Fruit fly (Drosophila melanogaster): Measurements from ENCODE around the gene CG13711.

Gene CG13711

dm6 chr3L:4757583-4757982, at the start of gene CG13711:
CG13711 (plus strand) TSS chr3L:4757883.
- TF ChIP-seq psq (optimal IDR thresholded peaks at IDR 0.05) (no peak), Myc (optimal IDR thresholded peaks at IDR 0.05) (no peak), h (optimal IDR thresholded peaks at IDR 0.05) (no peak), insv (optimal IDR thresholded peaks at IDR 0.05) (no peak), ttk (optimal IDR thresholded peaks at IDR 0.05) (no peak), Sin3A (optimal IDR thresholded peaks at IDR 0.05) (no peak)

DNA sequence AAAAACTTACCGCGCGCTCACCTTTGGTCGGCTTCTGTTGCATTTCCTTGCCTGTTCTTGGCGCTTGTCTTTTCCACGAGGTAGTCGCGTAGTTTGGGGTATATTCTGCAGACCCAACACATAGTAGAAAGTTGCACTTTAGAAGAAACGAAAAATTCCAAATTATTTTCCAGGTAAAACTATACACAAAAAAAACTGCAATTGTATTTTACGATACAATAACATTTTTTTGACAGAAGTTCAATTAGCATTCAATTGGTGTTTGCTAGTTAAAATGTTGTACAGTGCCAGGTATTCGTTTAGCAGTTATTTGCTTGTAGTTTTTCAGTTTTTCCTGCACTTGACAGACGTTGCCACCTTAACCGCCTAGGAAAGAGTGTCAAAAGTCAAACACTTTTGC, 49.1 kb upstream of the CG13711 start:
- no peak for TF ChIP-seq psq (optimal IDR thresholded peaks at IDR 0.05)
- no peak for TF ChIP-seq insv (optimal IDR thresholded peaks at IDR 0.05)
- TF ChIP-seq h (optimal IDR thresholded peaks at IDR 0.05): no peak
- TF ChIP-seq Myc (optimal IDR thresholded peaks at IDR 0.05): no peak
- TF ChIP-seq ttk (optimal IDR thresholded peaks at IDR 0.05): no peak
- no peak for TF ChIP-seq Sin3A (optimal IDR thresholded peaks at IDR 0.05)

DNA sequence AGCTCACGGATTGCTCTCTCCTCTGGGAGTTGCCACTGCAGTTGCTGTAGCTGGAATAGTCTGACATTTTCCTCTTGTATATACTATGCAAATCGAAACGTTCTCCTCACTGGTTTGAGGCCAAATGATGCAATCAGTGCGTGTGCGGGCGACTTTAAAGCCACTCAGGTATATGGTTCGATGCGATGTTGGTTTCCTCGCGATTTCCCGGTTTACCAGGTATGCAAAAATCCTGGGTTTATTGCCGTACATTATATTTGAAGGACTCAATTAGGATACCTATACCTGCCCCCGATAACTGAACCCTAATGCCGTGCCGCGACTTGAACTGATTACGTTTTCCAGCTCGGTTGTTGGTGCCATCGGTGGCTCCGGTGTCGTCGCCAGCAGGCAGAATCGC, 47.9 kb upstream of the CG13711 start, which contains the start of gene CG13712:
Gene CG13712, minus strand, starts transcription at position 101 of the 400 bp plus-strand sequence.
- TF ChIP-seq Myc (optimal IDR thresholded peaks at IDR 0.05): no peak
- TF ChIP-seq ttk (optimal IDR thresholded peaks at IDR 0.05): no peak
- TF ChIP-seq Sin3A (optimal IDR thresholded peaks at IDR 0.05): no peak
- no peak for TF ChIP-seq h (optimal IDR thresholded peaks at IDR 0.05)
- TF ChIP-seq insv (optimal IDR thresholded peaks at IDR 0.05): no peak
- TF ChIP-seq psq (optimal IDR thresholded peaks at IDR 0.05): no peak

DNA sequence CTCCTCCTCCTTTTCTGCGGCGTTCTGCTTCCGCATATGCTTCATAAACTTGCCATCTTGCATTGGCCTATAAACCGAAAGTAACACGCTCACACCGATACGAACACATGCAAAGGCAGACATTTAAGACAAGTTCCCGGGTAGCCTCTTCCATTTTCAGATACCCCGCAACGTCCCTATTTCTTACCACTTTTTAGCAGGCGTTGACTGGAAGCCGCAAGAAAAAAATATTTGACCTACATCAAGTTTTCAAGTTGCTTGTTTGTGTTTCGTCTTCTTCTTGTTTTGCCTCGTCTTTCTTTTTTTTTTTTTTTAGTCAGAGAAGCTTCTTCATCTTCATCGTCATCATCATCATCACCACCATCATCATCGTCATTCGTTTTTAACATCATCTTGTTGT, 37.9 kb upstream of the CG13711 start:
- TF ChIP-seq Sin3A (optimal IDR thresholded peaks at IDR 0.05) (no peak), psq (optimal IDR thresholded peaks at IDR 0.05) (no peak), insv (optimal IDR thresholded peaks at IDR 0.05) (no peak), ttk (optimal IDR thresholded peaks at IDR 0.05) (no peak), Myc (optimal IDR thresholded peaks at IDR 0.05) (no peak), h (optimal IDR thresholded peaks at IDR 0.05) (no peak)

- TF ChIP-seq ttk (optimal IDR thresholded peaks at IDR 0.05) (no peak), insv (optimal IDR thresholded peaks at IDR 0.05) (no peak), Myc (optimal IDR thresholded peaks at IDR 0.05) (no peak), Sin3A (optimal IDR thresholded peaks at IDR 0.05) (no peak), psq (optimal IDR thresholded peaks at IDR 0.05) (no peak), h (optimal IDR thresholded peaks at IDR 0.05) (no peak)
Observed at dm6 chr3L:4720510-4721157, 37.0 kb upstream of the CG13711 start.

DNA sequence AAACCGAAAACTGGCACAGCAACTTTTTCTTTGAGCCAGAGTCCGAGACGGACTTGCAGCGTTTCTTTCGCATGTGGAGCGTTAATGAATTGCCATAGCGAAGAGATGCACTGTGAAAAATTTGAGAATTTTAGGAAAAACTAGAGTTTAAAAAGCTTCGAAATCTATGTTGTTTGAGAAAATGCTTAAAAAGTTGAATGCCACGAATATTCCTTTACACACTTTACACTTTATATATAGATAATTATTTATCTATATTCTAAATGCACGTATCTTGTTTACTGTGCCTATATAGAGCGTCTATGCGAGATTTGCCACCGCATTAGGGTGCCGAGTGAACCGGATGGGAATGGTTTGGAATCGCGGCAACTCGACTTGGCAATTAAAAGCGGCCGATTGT, 35.8 kb upstream of the CG13711 start:
- TF ChIP-seq Myc (optimal IDR thresholded peaks at IDR 0.05) (no peak), psq (optimal IDR thresholded peaks at IDR 0.05) (no peak), ttk (optimal IDR thresholded peaks at IDR 0.05) (no peak)

DNA sequence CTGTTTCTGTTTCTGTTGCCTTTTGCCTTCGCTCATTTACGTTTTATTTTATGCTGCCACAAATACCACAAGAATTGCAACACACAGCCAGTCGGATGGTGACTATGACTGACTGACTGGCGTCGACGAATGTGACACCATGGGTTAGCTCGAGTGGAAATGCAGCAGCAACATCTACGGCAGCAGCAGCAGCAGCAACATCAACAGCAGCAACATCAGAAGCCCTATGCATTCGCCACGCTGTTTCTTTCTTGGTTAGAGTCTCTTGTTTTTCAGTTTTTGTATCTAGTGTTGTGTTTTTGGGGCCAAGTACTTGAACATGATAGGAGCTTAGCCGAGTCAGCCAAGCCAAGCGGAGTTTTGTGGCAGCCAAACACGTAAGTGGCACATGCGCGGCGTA, 27.9 kb upstream of the CG13711 start:
- TF ChIP-seq Sin3A (optimal IDR thresholded peaks at IDR 0.05) (no peak), psq (optimal IDR thresholded peaks at IDR 0.05) (no peak), Myc (optimal IDR thresholded peaks at IDR 0.05) (no peak), h (optimal IDR thresholded peaks at IDR 0.05) (no peak), insv (optimal IDR thresholded peaks at IDR 0.05) (no peak), ttk (optimal IDR thresholded peaks at IDR 0.05) (no peak)

- no peak for TF ChIP-seq ttk (optimal IDR thresholded peaks at IDR 0.05)
- TF ChIP-seq Myc (optimal IDR thresholded peaks at IDR 0.05): no peak
- TF ChIP-seq insv (optimal IDR thresholded peaks at IDR 0.05): no peak
- TF ChIP-seq psq (optimal IDR thresholded peaks at IDR 0.05): no peak
Observed at dm6 chr3L:4731687-4732086, 26.0 kb upstream of the CG13711 start.

DNA sequence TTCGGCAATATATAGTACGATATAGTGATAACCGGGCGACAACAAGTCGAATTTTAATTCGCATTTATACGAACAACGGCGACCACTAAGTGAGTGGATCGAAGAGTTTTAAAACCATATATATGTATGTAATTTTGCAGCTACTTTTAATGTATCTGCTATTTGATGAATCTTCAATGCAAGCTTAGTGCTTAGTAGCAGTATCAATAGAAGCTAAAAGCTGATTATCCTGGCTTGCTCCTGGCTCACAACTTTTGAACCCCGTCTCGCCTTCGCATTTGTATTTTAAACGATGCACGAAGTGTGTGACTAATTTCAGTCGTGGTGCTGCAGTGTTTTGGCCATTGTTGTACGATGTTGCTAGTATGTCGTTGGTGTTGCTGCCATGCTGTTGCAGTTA, 21.0 kb upstream of the CG13711 start:
- TF ChIP-seq psq (optimal IDR thresholded peaks at IDR 0.05) (no peak), insv (optimal IDR thresholded peaks at IDR 0.05) (no peak), ttk (optimal IDR thresholded peaks at IDR 0.05) (no peak), Sin3A (optimal IDR thresholded peaks at IDR 0.05) (no peak), h (optimal IDR thresholded peaks at IDR 0.05) (no peak), Myc (optimal IDR thresholded peaks at IDR 0.05) (no peak)

DNA sequence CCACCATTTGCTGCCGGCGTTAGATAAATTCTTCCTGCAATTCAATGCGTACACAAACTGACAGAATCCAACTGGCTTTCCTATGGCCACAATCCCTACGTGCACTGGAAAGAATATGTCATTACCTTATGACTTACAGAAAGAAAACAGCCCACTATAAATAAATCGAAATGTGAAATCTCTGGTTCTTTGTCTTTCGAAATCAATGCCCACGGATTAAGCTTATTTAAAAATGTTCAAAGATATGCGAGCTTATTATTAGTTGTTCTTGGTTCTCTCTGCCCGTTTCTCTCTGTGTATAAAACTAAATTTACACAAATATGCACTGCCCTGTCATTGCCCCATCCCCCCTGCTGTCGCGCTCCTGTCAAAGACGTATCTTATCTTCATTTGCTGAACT, 12.5 kb upstream of the CG13711 start:
- TF ChIP-seq ttk (optimal IDR thresholded peaks at IDR 0.05) (no peak), h (optimal IDR thresholded peaks at IDR 0.05) (no peak), Myc (optimal IDR thresholded peaks at IDR 0.05) (no peak)

DNA sequence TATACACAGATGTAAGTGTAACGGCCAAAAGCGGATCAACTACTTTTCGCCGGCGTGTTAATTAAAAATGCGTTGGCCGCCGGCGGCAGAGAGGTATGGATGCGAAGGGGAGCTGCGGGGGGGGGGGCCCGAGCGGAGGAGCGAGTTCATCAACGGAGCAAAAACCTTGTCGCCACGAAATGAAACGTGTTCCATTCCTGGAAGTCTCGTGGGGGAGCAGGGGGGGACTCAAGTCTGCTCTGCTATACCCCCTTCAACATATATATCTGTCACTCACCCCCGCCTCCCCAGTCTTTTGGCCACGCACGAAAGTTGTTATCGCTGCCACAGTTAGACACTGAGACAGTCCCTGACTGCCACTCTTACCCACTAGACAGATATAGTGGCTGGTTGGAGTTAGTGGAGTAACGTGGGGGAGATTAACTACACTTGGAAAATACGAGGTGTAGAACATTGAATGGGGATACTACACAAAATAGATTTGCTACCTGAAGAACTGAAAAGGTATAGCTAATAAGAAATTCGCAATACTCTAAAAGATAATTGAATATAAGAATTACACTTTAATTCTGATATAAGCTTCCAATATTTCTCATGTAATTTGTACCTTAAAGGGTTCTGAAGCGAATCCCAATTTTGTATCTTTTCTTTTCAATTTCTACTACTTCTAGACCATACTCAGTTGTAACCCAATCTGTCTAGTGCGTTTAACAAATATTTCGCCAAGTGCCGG, 10.4 kb upstream of the CG13711 start:
- TF ChIP-seq insv (optimal IDR thresholded peaks at IDR 0.05) (no peak), psq (optimal IDR thresholded peaks at IDR 0.05) (no peak), ttk (optimal IDR thresholded peaks at IDR 0.05) (no peak), h (optimal IDR thresholded peaks at IDR 0.05) (no peak), Sin3A (optimal IDR thresholded peaks at IDR 0.05) (no peak), Myc (optimal IDR thresholded peaks at IDR 0.05) (no peak)

DNA sequence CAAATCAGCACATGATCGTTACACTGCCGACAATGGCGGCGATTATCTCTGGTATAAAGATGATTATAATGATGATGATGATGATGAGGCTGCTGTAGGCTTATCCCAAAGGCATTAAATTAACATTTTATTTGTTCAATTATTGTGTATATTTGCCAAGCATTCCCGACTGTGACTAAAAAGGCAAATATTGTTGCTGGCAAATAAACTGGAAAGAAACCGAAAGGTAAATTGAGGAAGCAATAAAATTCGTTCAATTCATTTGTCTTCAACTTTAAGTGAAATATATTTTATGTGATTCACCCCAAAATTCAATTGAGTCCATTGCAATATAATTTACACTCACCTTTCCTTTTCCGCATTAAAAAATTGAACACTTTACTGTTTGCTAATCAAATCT, 9.6 kb upstream of the CG13711 start:
- TF ChIP-seq ttk (optimal IDR thresholded peaks at IDR 0.05): no peak
- TF ChIP-seq h (optimal IDR thresholded peaks at IDR 0.05): no peak
- no peak for TF ChIP-seq psq (optimal IDR thresholded peaks at IDR 0.05)

dm6 chr3L:4749126-4749525, 8.6 kb upstream of the CG13711 start:
- no peak for TF ChIP-seq ttk (optimal IDR thresholded peaks at IDR 0.05)

Measured in Kc167 (cell line).